Fruit fly (Drosophila melanogaster) whole organism, embryonic: ENCODE data around the gene dob.

Experiments used
- ATbp ChIP-seq: fragments of 200-800 bp; sonication (Bioruptor generic); optimal IDR thresholded peaks from 2 replicates; lab custom pipeline; 2017; ENCODE audit warnings: missing biosample characterization, mild to moderate bottlenecking, missing genetic modification characterization, missing genetic modification reagents
- Atf6 ChIP-seq: fragments of 200-800 bp; sonication (Bioruptor generic); IDR thresholded peaks from 2 replicates; pipeline ENCODE4 v1.3.6; 2022; ENCODE audit warnings: missing biosample characterization, missing genetic modification characterization
- C15 ChIP-seq: fragments of 200-800 bp; sonication (Bioruptor generic); IDR thresholded peaks from 3 replicates; pipeline ENCODE4 v1.3.6; 2022; ENCODE audit warnings: missing biosample characterization, missing genetic modification characterization
- CG1024 ChIP-seq: fragments of 200-800 bp; sonication (Bioruptor generic); IDR thresholded peaks from 2 replicates; pipeline ENCODE4 v1.3.6; 2022; ENCODE audit warnings: missing biosample characterization, missing genetic modification characterization
- CG10462 ChIP-seq: fragments of 200-800 bp; sonication (Bioruptor generic); optimal IDR thresholded peaks from 2 replicates; lab custom pipeline; 2016; ENCODE audit warnings: missing biosample characterization, missing genetic modification characterization
- CG10543 ChIP-seq: fragments of 200-800 bp; sonication (Bioruptor generic); optimal IDR thresholded peaks from 3 replicates; lab custom pipeline; 2017; ENCODE audit warnings: missing biosample characterization, mild to moderate bottlenecking, missing genetic modification characterization, moderate library complexity
- CG10959 ChIP-seq: fragments of 200-800 bp; sonication (Bioruptor generic); IDR thresholded peaks from 2 replicates; pipeline ENCODE4 v1.3.6; 2022; ENCODE audit warnings: missing biosample characterization, missing genetic modification characterization
- CG11723 ChIP-seq: fragments of 200-800 bp; sonication (Bioruptor generic); optimal IDR thresholded peaks from 2 replicates; lab custom pipeline; 2017; ENCODE audit warnings: missing biosample characterization, mild to moderate bottlenecking, missing genetic modification characterization
- CG12942 ChIP-seq: fragments of 200-800 bp; sonication (Bioruptor generic); optimal IDR thresholded peaks from 3 replicates; lab custom pipeline; 2016; ENCODE audit warnings: missing biosample characterization, missing genetic modification characterization
- CG13287 ChIP-seq: fragments of 200-800 bp; sonication (Bioruptor generic); IDR thresholded peaks from 2 replicates; pipeline ENCODE4 v1.3.6; 2022; ENCODE audit warnings: missing biosample characterization, missing genetic modification characterization; ENCODE audit not compliant: partially characterized antibody
- CG15073 ChIP-seq: fragments of 200-800 bp; sonication (Bioruptor generic); optimal IDR thresholded peaks from 2 replicates; lab custom pipeline; 2016; ENCODE audit warnings: missing biosample characterization, missing genetic modification characterization
- CG16815 ChIP-seq: fragments of 200-800 bp; sonication (Bioruptor generic); optimal IDR thresholded peaks from 3 replicates; lab custom pipeline; 2017; ENCODE audit warnings: missing biosample characterization, mild to moderate bottlenecking, missing genetic modification characterization
- CG2129 ChIP-seq: fragments of 200-800 bp; sonication (Bioruptor generic); IDR thresholded peaks from 2 replicates; pipeline ENCODE4 v1.3.6; 2022; ENCODE audit warnings: missing biosample characterization, missing genetic modification characterization; ENCODE audit not compliant: partially characterized antibody
- CG3726 ChIP-seq: fragments of 200-800 bp; sonication (Bioruptor generic); IDR thresholded peaks from 3 replicates; pipeline ENCODE4, ENCODE4 v1.3.6; 2022; ENCODE audit warnings: missing biosample characterization, missing genetic modification characterization
- CG4282 ChIP-seq: fragments of 200-800 bp; sonication (Bioruptor generic); optimal IDR thresholded peaks from 2 replicates; lab custom pipeline; 2016; ENCODE audit warnings: missing biosample characterization, missing genetic modification characterization
- CG4328 ChIP-seq: fragments of 200-800 bp; sonication (Bioruptor generic); optimal IDR thresholded peaks from 3 replicates; lab custom pipeline; 2017; ENCODE audit warnings: missing biosample characterization, missing genetic modification reagents, missing genetic modification characterization
- CG4404 ChIP-seq: fragments of 200-800 bp; sonication (Bioruptor generic); IDR thresholded peaks from 2 replicates; pipeline ENCODE4 v1.3.6; 2022; ENCODE audit warnings: missing biosample characterization, missing genetic modification characterization
- CG7556 ChIP-seq: fragments of 200-800 bp; sonication (Bioruptor generic); optimal IDR thresholded peaks from 2 replicates; lab custom pipeline; 2017; ENCODE audit warnings: missing biosample characterization, mild to moderate bottlenecking, missing genetic modification characterization
- CG7786 ChIP-seq: fragments of 200-800 bp; sonication (Bioruptor generic); optimal IDR thresholded peaks from 2 replicates; lab custom pipeline; 2016; ENCODE audit warnings: missing biosample characterization, missing genetic modification characterization
- CG7839 ChIP-seq: fragments of 200-800 bp; sonication (Bioruptor generic); optimal IDR thresholded peaks from 3 replicates; lab custom pipeline; 2018; ENCODE audit warnings: missing biosample characterization, mild to moderate bottlenecking, missing genetic modification characterization, moderate library complexity
- CG8290 ChIP-seq, 3 experiments: fragments of 200-800 bp; sonication (Bioruptor generic); optimal IDR thresholded peaks; 2 replicates each; lab custom pipeline; 2016 to 2019; ENCODE audit warnings: missing biosample characterization in 3 of 3, missing genetic modification characterization in 3 of 3, mild to moderate bottlenecking in 2 of 3, moderate library complexity in 1 of 3
- CG9727 ChIP-seq: fragments of 200-800 bp; sonication (Bioruptor generic); optimal IDR thresholded peaks from 3 replicates; lab custom pipeline; 2017; ENCODE audit warnings: missing biosample characterization, mild to moderate bottlenecking, missing genetic modification characterization
- Camta ChIP-seq: fragments of 200-800 bp; sonication (Bioruptor generic); optimal IDR thresholded peaks from 2 replicates; lab custom pipeline; 2016; ENCODE audit warnings: missing biosample characterization, missing genetic modification characterization
- Doc3 ChIP-seq: fragments of 200-800 bp; sonication (Bioruptor generic); IDR thresholded peaks from 3 replicates; pipeline ENCODE4 v1.3.6; 2022; ENCODE audit warnings: missing biosample characterization, missing genetic modification characterization; ENCODE audit not compliant: partially characterized antibody
- HHEX ChIP-seq: fragments of 200-800 bp; sonication (Bioruptor generic); optimal IDR thresholded peaks from 3 replicates; lab custom pipeline; 2017; ENCODE audit warnings: missing biosample characterization, mild to moderate bottlenecking, missing genetic modification characterization, missing genetic modification reagents
- Hmx ChIP-seq: fragments of 200-800 bp; sonication (Bioruptor generic); optimal IDR thresholded peaks from 2 replicates; lab custom pipeline; 2016; ENCODE audit warnings: missing biosample characterization, missing genetic modification characterization
- Mes4 ChIP-seq: fragments of 200-800 bp; sonication (Bioruptor generic); optimal IDR thresholded peaks from 2 replicates; lab custom pipeline; 2016; ENCODE audit warnings: missing biosample characterization, missing genetic modification characterization
- NC2β ChIP-seq: fragments of 200-800 bp; sonication (Bioruptor generic); optimal IDR thresholded peaks from 2 replicates; lab custom pipeline; 2016; ENCODE audit warnings: missing biosample characterization, missing genetic modification characterization
- NFAT ChIP-seq: fragments of 200-800 bp; sonication (Bioruptor generic); IDR thresholded peaks from 2 replicates; pipeline ENCODE4 v1.3.6; 2022; ENCODE audit warnings: missing biosample characterization, missing genetic modification characterization
- NfI ChIP-seq: fragments of 200-800 bp; sonication (Bioruptor generic); optimal IDR thresholded peaks from 3 replicates; lab custom pipeline; 2018; ENCODE audit warnings: missing biosample characterization, mild to moderate bottlenecking, missing genetic modification characterization, moderate library complexity
- Rx ChIP-seq: fragments of 200-800 bp; sonication (Bioruptor generic); IDR thresholded peaks from 2 replicates; pipeline ENCODE4 v1.3.6; 2022; ENCODE audit warnings: missing biosample characterization, missing genetic modification characterization
- ash1 ChIP-seq: fragments of 200-800 bp; sonication (Bioruptor generic); optimal IDR thresholded peaks from 2 replicates; lab custom pipeline; 2018; ENCODE audit warnings: missing biosample characterization, mild to moderate bottlenecking, missing genetic modification characterization
- bsh ChIP-seq, 2 experiments: fragments of 200-800 bp; sonication (Bioruptor generic); optimal IDR thresholded peaks; 2 replicates each; lab custom pipeline; 2017 to 2018; ENCODE audit warnings: mild to moderate bottlenecking in 2 of 2, missing biosample characterization in 2 of 2, missing genetic modification characterization in 2 of 2, moderate library complexity in 1 of 2
- cad ChIP-seq: fragments of >200 bp; optimal IDR thresholded peaks from 2 replicates; lab custom pipeline; 2017; ENCODE audit warnings: missing biosample characterization, missing genetic modification characterization
- cg ChIP-seq: fragments of 200-800 bp; sonication (Bioruptor generic); optimal IDR thresholded peaks from 3 replicates; lab custom pipeline; 2019; ENCODE audit warnings: missing biosample characterization, mild to moderate bottlenecking, missing genetic modification characterization, moderate library complexity
- dpn ChIP-seq, 2 experiments: fragments of 200-800 bp; sonication (Bioruptor generic); optimal IDR thresholded peaks; 3 replicates each; lab custom pipeline; 2016; ENCODE audit warnings: missing biosample characterization in 2 of 2, missing genetic modification characterization in 2 of 2
- fd96Cb ChIP-seq: fragments of 200-800 bp; sonication (Bioruptor generic); optimal IDR thresholded peaks from 2 replicates; lab custom pipeline; 2018; ENCODE audit warnings: missing biosample characterization, mild to moderate bottlenecking, missing genetic modification characterization, moderate library complexity
- gem ChIP-seq: fragments of 200-800 bp; sonication (Bioruptor generic); optimal IDR thresholded peaks from 2 replicates; lab custom pipeline; 2019; ENCODE audit warnings: missing biosample characterization, mild to moderate bottlenecking, missing genetic modification characterization, moderate library complexity
- grau ChIP-seq: fragments of 200-800 bp; optimal IDR thresholded peaks from 3 replicates; lab custom pipeline; 2019; ENCODE audit warnings: missing biosample characterization, mild to moderate bottlenecking, missing genetic modification characterization, moderate library complexity
- gro ChIP-seq: fragments of 200-800 bp; sonication (Bioruptor generic); optimal IDR thresholded peaks from 2 replicates; lab custom pipeline; 2016; ENCODE audit warnings: missing biosample characterization, missing genetic modification characterization
- hth ChIP-seq: fragments of >200 bp; optimal IDR thresholded peaks from 2 replicates; lab custom pipeline; 2017; ENCODE audit warnings: inconsistent platforms
- insv ChIP-seq, 2 experiments: fragments of 200-800 bp; sonication (Bioruptor generic); optimal IDR thresholded peaks; 3 replicates each; lab custom pipeline; 2016 to 2018; ENCODE audit warnings: missing biosample characterization in 2 of 2, missing genetic modification characterization in 2 of 2
- ken ChIP-seq: fragments of 200-800 bp; sonication (Bioruptor generic); IDR thresholded peaks from 3 replicates; pipeline ENCODE4 v1.3.6; 2022; ENCODE audit warnings: missing biosample characterization, missing genetic modification characterization
- klu ChIP-seq: fragments of 200-800 bp; sonication (Bioruptor generic); IDR thresholded peaks from 2 replicates; pipeline ENCODE4 v1.3.6; 2022; ENCODE audit warnings: missing biosample characterization, missing genetic modification characterization
- knrl ChIP-seq: fragments of 200-800 bp; sonication (Bioruptor generic); IDR thresholded peaks from 3 replicates; pipeline ENCODE4 v1.3.6; 2022; ENCODE audit warnings: missing biosample characterization, missing genetic modification characterization; ENCODE audit not compliant: partially characterized antibody
- lilli ChIP-seq: fragments of 200-800 bp; sonication (Bioruptor generic); optimal IDR thresholded peaks from 3 replicates; lab custom pipeline; 2016; ENCODE audit warnings: missing biosample characterization, missing genetic modification characterization
- slou ChIP-seq: fragments of 200-800 bp; sonication (Bioruptor generic); optimal IDR thresholded peaks from 3 replicates; lab custom pipeline; 2016; ENCODE audit warnings: missing biosample characterization, missing genetic modification characterization
- tio ChIP-seq: fragments of 200-800 bp; sonication (Bioruptor generic); optimal IDR thresholded peaks from 2 replicates; lab custom pipeline; 2017; ENCODE audit warnings: missing biosample characterization, missing genetic modification characterization, inconsistent platforms
- wdn ChIP-seq: fragments of 200-800 bp; sonication (Bioruptor generic); IDR thresholded peaks from 2 replicates; pipeline ENCODE4 v1.3.6; 2022; ENCODE audit warnings: missing biosample characterization, missing genetic modification characterization

Gene dob

DNA sequence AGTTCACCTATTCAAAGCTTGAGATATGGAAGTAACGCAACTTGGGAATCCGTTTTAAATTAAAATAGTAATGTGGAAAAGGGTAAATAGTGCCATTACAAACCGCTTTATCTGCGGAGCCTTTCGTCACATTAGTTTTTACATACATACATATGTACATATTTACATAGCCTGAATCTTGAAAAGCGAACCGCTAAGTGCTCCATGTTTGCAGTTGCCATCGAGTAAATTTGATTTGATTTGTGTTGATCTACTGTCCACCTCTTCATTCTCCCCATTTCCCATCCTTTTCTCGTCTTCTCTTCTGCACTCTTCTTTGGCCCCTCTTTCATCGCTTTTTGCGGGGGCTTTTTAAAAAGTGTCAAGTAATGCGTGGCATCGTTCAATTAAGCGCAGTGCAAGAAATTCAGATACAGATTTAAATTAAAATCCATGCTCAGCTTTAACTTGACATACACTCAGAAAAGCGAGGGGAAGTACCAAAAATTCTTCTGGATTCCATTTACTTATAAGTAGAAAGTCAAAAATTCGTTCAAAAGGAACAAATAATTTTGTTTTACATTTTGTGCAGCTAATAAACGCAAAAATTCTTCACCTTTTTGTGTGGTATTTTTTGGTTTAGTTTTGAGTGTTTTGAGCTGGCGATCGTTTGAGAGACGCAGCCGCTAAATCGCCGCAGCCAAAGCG, 23.7 kb upstream of the dob start (continued):
- TF ChIP-seq NfI (peak; percentile 45), CG11723 (GFP tag; lab: Kevin White, UChicago) (peak; percentile 85), cad (GFP tag; lab: Kevin White, UChicago) (no peak), lilli (GFP tag; lab: Kevin White, UChicago) (no peak), CG4328 (GFP tag; lab: Kevin White, UChicago) (peak; percentile 88), knrl (GFP tag; lab: Robert Waterston, UW) (no peak), dpn (GFP tag; optimal IDR thresholded peaks at IDR 0.05; lab: Kevin White, UChicago) (peak; percentile 35 to 70), CG4404 (GFP tag; lab: Robert Waterston, UW) (no peak), tio (GFP tag; lab: Kevin White, UChicago) (peak; percentile 60), CG10543 (GFP tag; lab: Kevin White, UChicago) (peak; percentile 94), HHEX (GFP tag; lab: Kevin White, UChicago) (peak; percentile 90), CG15073 (GFP tag; lab: Kevin White, UChicago) (peak; percentile 25), Mes4 (GFP tag; lab: Kevin White, UChicago) (peak; percentile 90), grau (peak; percentile 29), CG2129 (no peak), CG12942 (GFP tag; lab: Kevin White, UChicago) (peak; percentile 73), CG7786 (GFP tag; lab: Kevin White, UChicago) (peak; percentile 21), insv (GFP tag; optimal IDR thresholded peaks at IDR 0.05; lab: Kevin White, UChicago) (peak in 1 of 2 experiments; percentile 64), CG4282 (GFP tag; lab: Kevin White, UChicago) (no peak), C15 (GFP tag; lab: Robert Waterston, UW) (no peak), ATbp (GFP tag; lab: Kevin White, UChicago) (peak; percentile 99), CG10959 (GFP tag; lab: Robert Waterston, UW) (peak; percentile 40; the same call in 1 of the 2 replicates), cg (GFP tag; lab: Kevin White, UChicago) (no peak), wdn (GFP tag; lab: Robert Waterston, UW) (0 out of 2 replicates have a peak, but pooled peaks have one; percentile 27), NC2β (GFP tag; lab: Kevin White, UChicago) (peak; percentile 88), ken (GFP tag; lab: Robert Waterston, UW) (peak; percentile 49), bsh (GFP tag; optimal IDR thresholded peaks at IDR 0.05; lab: Kevin White, UChicago) (peak; percentile 14 to 88), CG3726 (GFP tag; lab: Robert Waterston, UW) (0 out of 3 replicates have a peak, but pooled peaks have one; percentile 30), klu (GFP tag; lab: Robert Waterston, UW) (no peak), slou (peak; percentile 75), Rx (0 out of 2 replicates have a peak, but pooled peaks have one; percentile 41), CG16815 (GFP tag; lab: Kevin White, UChicago) (no peak), CG7839 (tag; lab: Kevin White, UChicago) (peak; percentile 36), fd96Cb (tag; lab: Kevin White, UChicago) (peak; percentile 50), CG1024 (GFP tag; lab: Robert Waterston, UW) (peak; percentile 84; the same call in 1 of the 2 replicates), CG9727 (GFP tag; lab: Kevin White, UChicago) (peak; percentile 79), NFAT (GFP tag; lab: Robert Waterston, UW) (peak; percentile 54; the same call in 1 of the 2 replicates), Hmx (GFP tag; lab: Kevin White, UChicago) (no peak), ash1 (GFP tag; lab: Kevin White, UChicago) (peak; percentile 72), gem (peak; percentile 79), CG13287 (GFP tag; lab: Robert Waterston, UW) (no peak), CG10462 (GFP tag; lab: Kevin White, UChicago) (peak; percentile 47), CG8290 (GFP tag; optimal IDR thresholded peaks at IDR 0.05; lab: Kevin White, UChicago) (peak; percentile 55), CG8290 (tag; optimal IDR thresholded peaks at IDR 0.05; lab: Kevin White, UChicago) (peak; percentile 93), CG7556 (peak; percentile 80), Doc3 (GFP tag; lab: Robert Waterston, UW) (no peak), gro (GFP tag; lab: Kevin White, UChicago) (peak; percentile 46), Camta (GFP tag; lab: Kevin White, UChicago) (peak; percentile 89), Atf6 (GFP tag; lab: Robert Waterston, UW) (peak; percentile 78), hth (no peak)
